Fruit fly (Drosophila melanogaster) whole organism, prepupa: ENCODE data around the gene vas.

Experiments
- CG10669 ChIP-seq: fragments of 200-800 bp; sonication (Bioruptor generic); optimal IDR thresholded peaks from 3 replicates; lab custom pipeline; 2018; ENCODE audit warnings: missing biosample characterization, mild to moderate bottlenecking, missing genetic modification characterization, moderate library complexity
- CG11902 ChIP-seq: fragments of 200-800 bp; sonication (Bioruptor generic); optimal IDR thresholded peaks from 3 replicates; lab custom pipeline; 2016; ENCODE audit warnings: missing biosample characterization, missing genetic modification characterization
- CG16779 ChIP-seq: fragments of 200-800 bp; sonication (Bioruptor generic); optimal IDR thresholded peaks from 3 replicates; lab custom pipeline; 2017; ENCODE audit warnings: missing biosample characterization, mild to moderate bottlenecking, missing genetic modification characterization
- CG31627 ChIP-seq: fragments of 200-800 bp; sonication (Bioruptor generic); optimal IDR thresholded peaks from 3 replicates; lab custom pipeline; 2016; ENCODE audit warnings: missing biosample characterization, missing genetic modification characterization
- CG4318 ChIP-seq: fragments of 200-800 bp; sonication (Bioruptor generic); optimal IDR thresholded peaks from 3 replicates; lab custom pipeline; 2017; ENCODE audit warnings: missing biosample characterization, mild to moderate bottlenecking, missing genetic modification characterization
- CG6808 ChIP-seq: fragments of 200-800 bp; sonication (Bioruptor generic); optimal IDR thresholded peaks from 3 replicates; lab custom pipeline; 2017; ENCODE audit warnings: missing biosample characterization, missing genetic modification characterization, mild to moderate bottlenecking, moderate library complexity, missing genetic modification reagents
- CG6854 ChIP-seq: fragments of 200-800 bp; sonication (Bioruptor generic); optimal IDR thresholded peaks from 2 replicates; lab custom pipeline; 2017; ENCODE audit warnings: missing biosample characterization, mild to moderate bottlenecking, missing genetic modification characterization
- CG8119 ChIP-seq: fragments of 200-800 bp; sonication (Bioruptor generic); IDR thresholded peaks from 3 replicates; pipeline ENCODE4 v1.3.6; 2022; ENCODE audit warnings: missing biosample characterization, missing genetic modification characterization
- CG8319 ChIP-seq: fragments of 200-800 bp; sonication (Bioruptor generic); optimal IDR thresholded peaks from 3 replicates; lab custom pipeline; 2016; ENCODE audit warnings: missing biosample characterization, missing genetic modification characterization
- Eip78C ChIP-seq: fragments of 200-800 bp; sonication (Bioruptor generic); peaks from one replicate; lab custom pipeline; 2016; ENCODE audit warnings: missing biosample characterization, missing genetic modification characterization
- Ets96B ChIP-seq: fragments of 200-800 bp; optimal IDR thresholded peaks from 2 replicates; lab custom pipeline; 2019; ENCODE audit warnings: missing biosample characterization, mild to moderate bottlenecking, missing genetic modification characterization, moderate library complexity
- Hr38 ChIP-seq: sonication (Bioruptor generic); optimal IDR thresholded peaks from 2 replicates; lab custom pipeline; 2016; ENCODE audit warnings: missing biosample characterization, missing genetic modification characterization
- Hr4 ChIP-seq: fragments of 200-800 bp; sonication (Bioruptor generic); optimal IDR thresholded peaks from 3 replicates; lab custom pipeline; 2016; ENCODE audit warnings: missing biosample characterization, missing genetic modification characterization
- Lpt ChIP-seq: fragments of 200-800 bp; sonication (Bioruptor generic); optimal IDR thresholded peaks from 3 replicates; lab custom pipeline; 2016; ENCODE audit warnings: missing biosample characterization, missing genetic modification characterization
- Sox102F ChIP-seq: fragments of 200-800 bp; sonication (Bioruptor generic); optimal IDR thresholded peaks from 2 replicates; lab custom pipeline; 2016; ENCODE audit warnings: missing biosample characterization, mild to moderate bottlenecking, missing genetic modification characterization
- Sox14 ChIP-seq: fragments of 200-800 bp; sonication (Bioruptor generic); optimal IDR thresholded peaks from 3 replicates; lab custom pipeline; 2016; ENCODE audit warnings: missing biosample characterization, missing genetic modification characterization
- achi ChIP-seq: fragments of 200-800 bp; sonication (Bioruptor generic); optimal IDR thresholded peaks from 3 replicates; lab custom pipeline; 2016; ENCODE audit warnings: missing biosample characterization, missing genetic modification characterization
- cyc ChIP-seq: fragments of 200-800 bp; sonication (Bioruptor generic); optimal IDR thresholded peaks from 3 replicates; lab custom pipeline; 2016; ENCODE audit warnings: missing biosample characterization, missing genetic modification characterization
- dsx ChIP-seq: fragments of 200-800 bp; optimal IDR thresholded peaks from 3 replicates; lab custom pipeline; 2019; ENCODE audit warnings: missing biosample characterization, mild to moderate bottlenecking, missing genetic modification characterization, moderate library complexity; ENCODE audit not compliant: poor library complexity, severe bottlenecking
- eg ChIP-seq: fragments of 200-800 bp; sonication (Bioruptor generic); IDR thresholded peaks from 3 replicates; pipeline ENCODE4 v1.3.6; 2022; ENCODE audit warnings: missing biosample characterization, missing genetic modification characterization
- fd59A ChIP-seq: fragments of 200-800 bp; sonication (Bioruptor generic); optimal IDR thresholded peaks from 2 replicates; lab custom pipeline; 2017; ENCODE audit warnings: missing biosample characterization, mild to moderate bottlenecking, missing genetic modification characterization, missing genetic modification reagents
- fkh ChIP-seq: fragments of 200-800 bp; sonication (Bioruptor generic); optimal IDR thresholded peaks from 3 replicates; lab custom pipeline; 2017; ENCODE audit warnings: missing biosample characterization, mild to moderate bottlenecking, missing genetic modification characterization, moderate library complexity
- net ChIP-seq: fragments of 200-800 bp; sonication (Bioruptor generic); optimal IDR thresholded peaks from 3 replicates; lab custom pipeline; 2016; ENCODE audit warnings: missing biosample characterization, missing genetic modification characterization
- topi ChIP-seq: fragments of 200-800 bp; sonication (Bioruptor generic); optimal IDR thresholded peaks from 3 replicates; lab custom pipeline; 2016; ENCODE audit warnings: missing biosample characterization, missing genetic modification characterization

vas gene

dm6 chr2L:15117995-15118394 is 56.5 kb downstream of the vas start:
- TF ChIP-seq cyc (GFP tag; lab: Kevin White, UChicago) (peak; percentile 34), CG6854 (GFP tag; lab: Kevin White, UChicago) (no peak), topi (GFP tag; lab: Kevin White, UChicago) (peak; percentile 5), Eip78C (GFP tag; lab: Kevin White, UChicago) (peak; percentile 14), CG31627 (GFP tag; lab: Kevin White, UChicago) (no peak)

dm6 chr2L:15118507-15118906 is 57.1 kb downstream of the vas start:
- no peak for TF ChIP-seq net
- no peak for TF ChIP-seq CG16779 (tag; lab: Kevin White, UChicago)
- TF ChIP-seq Sox14 (GFP tag; lab: Kevin White, UChicago), result no peak
- no peak for TF ChIP-seq eg
- TF ChIP-seq CG6854 (GFP tag; lab: Kevin White, UChicago), result no peak
- no peak for TF ChIP-seq CG10669 (GFP tag; lab: Kevin White, UChicago)
- TF ChIP-seq dsx (GFP tag; lab: Kevin White, UChicago), result no peak
- TF ChIP-seq fd59A (GFP tag; lab: Kevin White, UChicago), result no peak
- TF ChIP-seq Lpt, result no peak
- no peak for TF ChIP-seq achi (GFP tag; lab: Kevin White, UChicago)
- TF ChIP-seq CG4318 (GFP tag; lab: Kevin White, UChicago), result no peak
- no peak for TF ChIP-seq Hr38
- TF ChIP-seq CG8119 (GFP tag; lab: Robert Waterston, UW), result no peak
- no peak for TF ChIP-seq Ets96B (tag; lab: Kevin White, UChicago)
- TF ChIP-seq CG11902 (GFP tag; lab: Kevin White, UChicago), result no peak
- TF ChIP-seq fkh, result no peak
- no peak for TF ChIP-seq CG6808 (GFP tag; lab: Kevin White, UChicago)
- TF ChIP-seq Hr4 (GFP tag; lab: Kevin White, UChicago), result no peak
- TF ChIP-seq Sox102F (GFP tag; lab: Kevin White, UChicago), result no peak
- no peak for TF ChIP-seq CG8319 (GFP tag; lab: Kevin White, UChicago)
